Fruit fly (Drosophila melanogaster) whole organism, embryonic: ENCODE results near the gene Fife.
A peak's percentile ranks its signal among the peaks of the same experiment; 100 is the strongest.

Source experiments
- CG10431 ChIP-seq: fragments of 200-800 bp; sonication (Bioruptor generic); optimal IDR thresholded peaks from 3 replicates; lab custom pipeline; 2018; ENCODE audit warnings: missing biosample characterization, mild to moderate bottlenecking, missing genetic modification characterization
- CG10543 ChIP-seq: fragments of 200-800 bp; sonication (Bioruptor generic); optimal IDR thresholded peaks from 3 replicates; lab custom pipeline; 2017; ENCODE audit warnings: missing biosample characterization, mild to moderate bottlenecking, missing genetic modification characterization, moderate library complexity
- CG13775 ChIP-seq: fragments of 200-800 bp; sonication (Bioruptor generic); optimal IDR thresholded peaks from 3 replicates; lab custom pipeline; 2017; ENCODE audit warnings: missing biosample characterization, mild to moderate bottlenecking, missing genetic modification characterization
- CG1792 ChIP-seq: fragments of 200-800 bp; sonication (Bioruptor generic); optimal IDR thresholded peaks from 2 replicates; lab custom pipeline; 2016; ENCODE audit warnings: missing biosample characterization, missing genetic modification characterization
- CG3281 ChIP-seq: fragments of 200-800 bp; sonication (Bioruptor generic); optimal IDR thresholded peaks from 3 replicates; lab custom pipeline; 2017; ENCODE audit warnings: missing biosample characterization, mild to moderate bottlenecking, missing genetic modification characterization
- CG33557 ChIP-seq: fragments of 200-800 bp; sonication (Bioruptor generic); optimal IDR thresholded peaks from 2 replicates; lab custom pipeline; 2019; ENCODE audit warnings: missing biosample characterization, mild to moderate bottlenecking, missing genetic modification characterization, moderate library complexity
- CG34422 ChIP-seq: fragments of 200-800 bp; sonication (Bioruptor generic); IDR thresholded peaks from 3 replicates; pipeline ENCODE4 v1.3.6; 2022; ENCODE audit warnings: missing biosample characterization, missing genetic modification characterization
- CG5953 ChIP-seq: fragments of 200-800 bp; sonication (Bioruptor generic); IDR thresholded peaks from 2 replicates; pipeline ENCODE4 v1.3.6; 2022; ENCODE audit warnings: missing biosample characterization, missing genetic modification characterization
- CG7786 ChIP-seq: fragments of 200-800 bp; sonication (Bioruptor generic); optimal IDR thresholded peaks from 2 replicates; lab custom pipeline; 2016; ENCODE audit warnings: missing biosample characterization, missing genetic modification characterization
- D19A ChIP-seq: fragments of 200-800 bp; optimal IDR thresholded peaks from 3 replicates; lab custom pipeline; 2019; ENCODE audit warnings: missing biosample characterization, mild to moderate bottlenecking, missing genetic modification characterization, moderate library complexity
- Dip2 ChIP-seq: fragments of 200-800 bp; sonication (Bioruptor generic); IDR thresholded peaks from 2 replicates; pipeline ENCODE4 v1.3.6; 2022; ENCODE audit warnings: missing biosample characterization, missing genetic modification characterization
- Fer1 ChIP-seq: fragments of 200-800 bp; sonication (Bioruptor generic); optimal IDR thresholded peaks from 2 replicates; lab custom pipeline; 2017; ENCODE audit warnings: missing biosample characterization, mild to moderate bottlenecking, missing genetic modification characterization
- GATAe ChIP-seq: fragments of 200-800 bp; sonication (Bioruptor generic); conservative IDR thresholded peaks from 2 replicates; pipeline ENCODE4 v1.3.6; 2022; ENCODE audit warnings: missing biosample characterization, missing genetic modification characterization
- Gug ChIP-seq: fragments of 200-800 bp; sonication (Bioruptor generic); IDR thresholded peaks from 4 replicates; pipeline ENCODE4 v1.3.6; 2022; ENCODE audit warnings: missing biosample characterization, missing genetic modification characterization
- Hey ChIP-seq: fragments of 200-800 bp; sonication (Bioruptor generic); optimal IDR thresholded peaks from 3 replicates; lab custom pipeline; 2018; ENCODE audit warnings: missing biosample characterization, mild to moderate bottlenecking, missing genetic modification characterization
- HmgD ChIP-seq: fragments of 200-800 bp; sonication (Bioruptor generic); optimal IDR thresholded peaks from 3 replicates; lab custom pipeline; 2016; ENCODE audit warnings: missing biosample characterization, missing genetic modification characterization
- Mrtf ChIP-seq: fragments of 200-800 bp; sonication (Bioruptor generic); IDR thresholded peaks from 3 replicates; pipeline ENCODE4 v1.3.6; 2022; ENCODE audit warnings: missing biosample characterization, missing genetic modification characterization
- Nf-YB ChIP-seq: fragments of 200-800 bp; sonication (Bioruptor generic); optimal IDR thresholded peaks from 3 replicates; lab custom pipeline; 2019; ENCODE audit warnings: missing biosample characterization, mild to moderate bottlenecking, missing genetic modification characterization, moderate library complexity
- Opbp ChIP-seq: fragments of 200-800 bp; sonication (Bioruptor generic); IDR thresholded peaks from 3 replicates; pipeline ENCODE4 v1.3.6; 2022; ENCODE audit warnings: missing biosample characterization, missing genetic modification characterization; ENCODE audit not compliant: partially characterized antibody
- Pdp1 ChIP-seq, 2 experiments: fragments of 200-800 bp; sonication (Bioruptor generic); optimal IDR thresholded peaks; 3 replicates each; lab custom pipeline; 2016; ENCODE audit warnings: missing biosample characterization in 2 of 2, missing genetic modification characterization in 2 of 2, mild to moderate bottlenecking in 1 of 2, moderate library complexity in 1 of 2
- Xbp1 ChIP-seq: fragments of 200-800 bp; sonication (Bioruptor generic); optimal IDR thresholded peaks from 3 replicates; lab custom pipeline; 2016; ENCODE audit warnings: missing biosample characterization, mild to moderate bottlenecking, missing genetic modification characterization
- aop ChIP-seq: fragments of 200-800 bp; sonication (Bioruptor generic); IDR thresholded peaks from 2 replicates; pipeline ENCODE4 v1.3.6; 2022; ENCODE audit warnings: missing biosample characterization, missing genetic modification characterization
- ap ChIP-seq: fragments of 200-800 bp; sonication (Bioruptor generic); IDR thresholded peaks from 2 replicates; pipeline ENCODE4 v1.3.6; 2022; ENCODE audit warnings: missing biosample characterization, missing genetic modification characterization
- bcd ChIP-seq: fragments of 200-800 bp; sonication (Bioruptor generic); optimal IDR thresholded peaks from 2 replicates; lab custom pipeline; 2017; ENCODE audit warnings: missing biosample characterization, mild to moderate bottlenecking, missing genetic modification characterization
- bigmax ChIP-seq: fragments of 200-800 bp; sonication (Bioruptor generic); optimal IDR thresholded peaks from 2 replicates; lab custom pipeline; 2018; ENCODE audit warnings: missing biosample characterization, mild to moderate bottlenecking, missing genetic modification characterization
- bsh ChIP-seq, 2 experiments: fragments of 200-800 bp; sonication (Bioruptor generic); optimal IDR thresholded peaks; 2 replicates each; lab custom pipeline; 2017 to 2018; ENCODE audit warnings: mild to moderate bottlenecking in 2 of 2, missing biosample characterization in 2 of 2, missing genetic modification characterization in 2 of 2, moderate library complexity in 1 of 2
- btn ChIP-seq: fragments of 200-800 bp; sonication (Bioruptor generic); optimal IDR thresholded peaks from 2 replicates; lab custom pipeline; 2016; ENCODE audit warnings: missing biosample characterization, missing genetic modification characterization
- chinmo ChIP-seq: fragments of 200-800 bp; sonication (Bioruptor generic); IDR thresholded peaks from 4 replicates; pipeline ENCODE4 v1.3.6; 2022; ENCODE audit warnings: missing biosample characterization, missing genetic modification characterization; ENCODE audit not compliant: partially characterized antibody
- crc ChIP-seq: fragments of 200-800 bp; sonication (Bioruptor generic); optimal IDR thresholded peaks from 2 replicates; lab custom pipeline; 2016; ENCODE audit warnings: missing biosample characterization, missing genetic modification characterization
- dpn ChIP-seq, 2 experiments: fragments of 200-800 bp; sonication (Bioruptor generic); optimal IDR thresholded peaks; 3 replicates each; lab custom pipeline; 2016; ENCODE audit warnings: missing biosample characterization in 2 of 2, missing genetic modification characterization in 2 of 2
- dysf ChIP-seq: fragments of 200-800 bp; sonication (Bioruptor generic); IDR thresholded peaks from 3 replicates; pipeline ENCODE4 v1.3.6; 2022; ENCODE audit warnings: missing biosample characterization, missing genetic modification characterization
- en ChIP-seq: fragments of 200-800 bp; sonication (Bioruptor generic); optimal IDR thresholded peaks from 2 replicates; lab custom pipeline; 2016; ENCODE audit warnings: missing biosample characterization, missing genetic modification characterization
- esg ChIP-seq: fragments of 200-800 bp; sonication (Bioruptor generic); conservative IDR thresholded peaks from 2 replicates; pipeline ENCODE4 v1.3.6; 2022; ENCODE audit warnings: missing biosample characterization, missing genetic modification characterization
- gem ChIP-seq: fragments of 200-800 bp; sonication (Bioruptor generic); optimal IDR thresholded peaks from 2 replicates; lab custom pipeline; 2019; ENCODE audit warnings: missing biosample characterization, mild to moderate bottlenecking, missing genetic modification characterization, moderate library complexity
- grn ChIP-seq: fragments of 200-800 bp; sonication (Bioruptor generic); optimal IDR thresholded peaks from 3 replicates; lab custom pipeline; 2017; ENCODE audit warnings: missing biosample characterization, missing genetic modification characterization
- hkb ChIP-seq, 2 experiments: fragments of 200-800 bp in 1 of 2; fragments of >200 bp in 1 of 2; sonication (Bioruptor generic) in 1 of 2; IDR thresholded peaks in 1 of 2; optimal IDR thresholded peaks in 1 of 2; 2 replicates each; pipeline versions ENCODE4 v1.3.6 to Lab custom; 2017 to 2022; ENCODE audit warnings: missing biosample characterization in 1 of 2, missing genetic modification characterization in 1 of 2
- lab ChIP-seq: fragments of 200-800 bp; sonication (Bioruptor generic); optimal IDR thresholded peaks from 3 replicates; lab custom pipeline; 2017; ENCODE audit warnings: missing biosample characterization, missing genetic modification characterization, mild to moderate bottlenecking, moderate library complexity, missing genetic modification reagents
- luna ChIP-seq: fragments of 200-800 bp; sonication (Bioruptor generic); optimal IDR thresholded peaks from 2 replicates; lab custom pipeline; 2016; ENCODE audit warnings: missing biosample characterization, missing genetic modification characterization
- row ChIP-seq: fragments of 200-800 bp; sonication (Bioruptor generic); IDR thresholded peaks from 3 replicates; pipeline ENCODE4 v1.3.6; 2022; ENCODE audit warnings: missing biosample characterization, missing genetic modification characterization
- sd ChIP-seq: fragments of 200-800 bp; sonication (Bioruptor generic); optimal IDR thresholded peaks from 3 replicates; lab custom pipeline; 2018; ENCODE audit warnings: missing biosample characterization, mild to moderate bottlenecking, missing genetic modification characterization, moderate library complexity
- sens ChIP-seq: fragments of 200-800 bp; sonication (Bioruptor generic); peaks from one replicate; lab custom pipeline; 2016; ENCODE audit warnings: missing biosample characterization, missing genetic modification characterization
- sr ChIP-seq: fragments of 200-800 bp; sonication (Bioruptor generic); IDR thresholded peaks from 3 replicates; pipeline ENCODE4 v1.3.6; 2022; ENCODE audit warnings: missing biosample characterization, missing genetic modification characterization
- trem ChIP-seq: fragments of 200-800 bp; optimal IDR thresholded peaks from 3 replicates; lab custom pipeline; 2019; ENCODE audit warnings: missing biosample characterization, mild to moderate bottlenecking, missing genetic modification characterization, moderate library complexity
- ttk ChIP-seq: fragments of 200-800 bp; sonication (Bioruptor generic); IDR thresholded peaks from 2 replicates; pipeline ENCODE4 v2.1.2; 2022; ENCODE audit warnings: missing biosample characterization, missing genetic modification characterization
- wek ChIP-seq: fragments of 200-800 bp; sonication (Bioruptor generic); optimal IDR thresholded peaks from 3 replicates; lab custom pipeline; 2018; ENCODE audit warnings: missing biosample characterization, mild to moderate bottlenecking, missing genetic modification characterization, moderate library complexity

Gene Fife

DNA sequence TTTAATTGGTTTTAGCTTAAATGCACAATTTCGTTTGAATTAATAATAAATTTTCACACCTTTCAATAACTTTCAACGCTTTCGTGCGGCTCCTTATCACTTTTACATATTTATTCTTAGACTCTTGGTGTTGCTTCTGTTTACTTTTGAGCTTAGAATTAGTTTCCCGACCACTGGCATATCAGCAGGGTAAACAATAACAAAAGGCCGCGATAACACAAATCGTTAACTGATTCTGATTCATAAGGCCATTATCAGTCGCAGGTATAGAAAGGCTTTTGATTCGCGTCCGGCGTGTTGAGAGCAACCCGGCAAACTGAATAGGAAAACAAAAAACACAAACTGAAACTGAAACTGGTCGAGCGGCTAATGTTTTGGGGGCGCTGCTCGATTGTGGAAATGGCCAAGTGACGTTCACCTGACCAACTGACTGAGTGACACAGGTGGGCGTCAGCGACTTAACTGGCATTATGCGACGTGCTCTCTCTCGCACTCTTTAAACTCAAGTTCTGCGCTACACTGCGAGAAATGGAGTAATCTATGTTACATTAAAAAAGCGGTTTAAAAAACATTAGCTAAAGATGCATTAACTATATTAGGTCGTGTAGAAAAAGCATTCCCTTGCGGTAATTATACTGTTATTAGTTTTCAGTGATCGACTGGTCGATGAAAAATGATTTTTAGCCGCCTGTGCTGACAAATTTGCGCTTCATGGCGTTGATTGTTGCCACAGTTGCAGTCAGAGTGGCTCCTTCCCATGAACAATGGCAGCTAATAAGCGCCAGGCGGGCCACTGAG is 23.1 kb upstream of the Fife start (continued):
- peak; percentile 12 for TF ChIP-seq crc
- peak in 1 of 2 experiments; percentile 6 for TF ChIP-seq bsh (GFP tag; optimal IDR thresholded peaks at IDR 0.05; lab: Kevin White, UChicago)
- TF ChIP-seq gem (tag; lab: Kevin White, UChicago), result peak; percentile 17
- TF ChIP-seq Gug (GFP tag; lab: Robert Waterston, UW), result no peak
- no peak for TF ChIP-seq aop (GFP tag; lab: Robert Waterston, UW)
- no peak for TF ChIP-seq en
- peak; percentile 10; the same call in 1 of the 3 replicates for TF ChIP-seq dysf (GFP tag; lab: Robert Waterston, UW)
- TF ChIP-seq Mrtf (GFP tag; lab: Robert Waterston, UW), result 0 out of 3 replicates have a peak, but pooled peaks have one; percentile 42
- no peak for TF ChIP-seq HmgD (GFP tag; lab: Kevin White, UChicago)
- TF ChIP-seq Fer1 (GFP tag; lab: Kevin White, UChicago), result peak; percentile 10
- no peak for TF ChIP-seq trem
- TF ChIP-seq CG10431 (GFP tag; lab: Kevin White, UChicago), result peak; percentile 24
- TF ChIP-seq esg (GFP tag; lab: Robert Waterston, UW), result peak; percentile 19; the same call in 1 of the 2 replicates
- peak; percentile 46; the same call in 1 of the 2 replicates for TF ChIP-seq GATAe (GFP tag; lab: Robert Waterston, UW)
- TF ChIP-seq CG7786 (GFP tag; lab: Kevin White, UChicago), result no peak
- TF ChIP-seq bigmax (GFP tag; lab: Kevin White, UChicago), result no peak
- TF ChIP-seq CG5953 (GFP tag; lab: Robert Waterston, UW), result no peak
- TF ChIP-seq CG1792 (GFP tag; lab: Kevin White, UChicago), result no peak
- no peak for TF ChIP-seq bcd
- TF ChIP-seq D19A (tag; lab: Kevin White, UChicago), result no peak
- no peak for TF ChIP-seq luna (GFP tag; lab: Kevin White, UChicago)
- no peak for TF ChIP-seq Hey
- TF ChIP-seq sd (tag; lab: Kevin White, UChicago), result no peak
- no peak for TF ChIP-seq CG33557 (GFP tag; lab: Kevin White, UChicago)
- TF ChIP-seq sens (GFP tag; lab: Kevin White, UChicago), result peak; percentile 64
- peak; percentile 43; the same call in 1 of the 2 replicates for TF ChIP-seq ttk (GFP tag; lab: Robert Waterston, UW)
- TF ChIP-seq CG3281 (GFP tag; lab: Kevin White, UChicago), result peak; percentile 11
- TF ChIP-seq CG34422 (GFP tag; lab: Robert Waterston, UW), result peak; percentile 14; the same call in 1 of the 3 replicates
- TF ChIP-seq chinmo, result peak; percentile 48; the same call in 1 of the 4 replicates
- no peak for TF ChIP-seq ap (GFP tag; lab: Robert Waterston, UW)
- peak in 1 of 2 experiments; percentile 6 for TF ChIP-seq dpn (GFP tag; optimal IDR thresholded peaks at IDR 0.05; lab: Kevin White, UChicago)
- peak; percentile 12 for TF ChIP-seq wek (GFP tag; lab: Kevin White, UChicago)
- TF ChIP-seq row, result 0 out of 3 replicates have a peak, but pooled peaks have one; percentile 25
- TF ChIP-seq Pdp1 (GFP tag; optimal IDR thresholded peaks at IDR 0.05; lab: Kevin White, UChicago), result no peak
- TF ChIP-seq hkb (optimal IDR thresholded peaks at IDR 0.05; lab: Kevin White, UChicago), result no peak
- peak; percentile 7; the same call in 1 of the 2 replicates for TF ChIP-seq hkb (GFP tag; IDR thresholded peaks at IDR 0.05; lab: Robert Waterston, UW)
- TF ChIP-seq btn (GFP tag; lab: Kevin White, UChicago), result no peak
- TF ChIP-seq lab (GFP tag; lab: Kevin White, UChicago), result peak; percentile 40
- peak; percentile 49; the same call in 1 of the 3 replicates for TF ChIP-seq sr (GFP tag; lab: Robert Waterston, UW)
- TF ChIP-seq Dip2 (GFP tag; lab: Robert Waterston, UW), result no peak
- TF ChIP-seq Nf-YB (GFP tag; lab: Kevin White, UChicago), result no peak
- TF ChIP-seq CG10543 (GFP tag; lab: Kevin White, UChicago), result peak; percentile 3
- no peak for TF ChIP-seq Opbp (GFP tag; lab: Robert Waterston, UW)
- peak; percentile 79 for TF ChIP-seq grn
- TF ChIP-seq Xbp1 (GFP tag; lab: Kevin White, UChicago), result peak; percentile 19
- TF ChIP-seq CG13775 (GFP tag; lab: Kevin White, UChicago), result no peak
